Worm (Caenorhabditis elegans): ENCODE measurements around the gene Y37D8A.4.

- TF ChIP-seq nfya-1 (tag; optimal IDR thresholded peaks at IDR 0.05) (no peak), ama-1 (optimal IDR thresholded peaks at IDR 0.05) (no peak), pax-1 (tag; optimal IDR thresholded peaks at IDR 0.05) (no peak), pha-2 (tag; optimal IDR thresholded peaks at IDR 0.05) (no peak), syd-9 (tag; optimal IDR thresholded peaks at IDR 0.05) (no peak), dve-1 (tag; optimal IDR thresholded peaks at IDR 0.05) (no peak), eyg-1 (tag; optimal IDR thresholded peaks at IDR 0.05) (no peak), nhr-232 (tag; optimal IDR thresholded peaks at IDR 0.05) (no peak), ceh-2 (tag; optimal IDR thresholded peaks at IDR 0.05) (no peak), F13H6.1 (tag; optimal IDR thresholded peaks at IDR 0.05) (no peak), zip-5 (tag; optimal IDR thresholded peaks at IDR 0.05) (no peak), fkh-10 (GFP tag; optimal IDR thresholded peaks at IDR 0.05) (no peak), pqm-1 (tag; optimal IDR thresholded peaks at IDR 0.05) (no peak), pha-4 (tag; optimal IDR thresholded peaks at IDR 0.05) (no peak)
Observed at ce11 chrIII:12841328-12841727, 2.6 kb upstream of the Y37D8A.4 start.

Data from whole organism, late embryonic.